Fruit fly (Drosophila melanogaster) whole organism, embryonic: ENCODE results near the gene lgs.

ENCODE experiments used
- BEAF-32 ChIP-seq: fragments of 200-800 bp; sonication (Bioruptor generic); optimal IDR thresholded peaks from 3 replicates; lab custom pipeline; 2017; ENCODE audit warnings: missing biosample characterization, missing genetic modification characterization, mild to moderate bottlenecking, moderate library complexity, missing genetic modification reagents
- Bgb ChIP-seq: fragments of 200-800 bp; sonication (Bioruptor generic); IDR thresholded peaks from 2 replicates; pipeline ENCODE4 v1.3.6; 2022; ENCODE audit warnings: missing biosample characterization, missing genetic modification characterization; ENCODE audit not compliant: partially characterized antibody
- CG12659 ChIP-seq: fragments of 200-800 bp; sonication (Bioruptor generic); optimal IDR thresholded peaks from 3 replicates; lab custom pipeline; 2017; ENCODE audit warnings: mild to moderate bottlenecking, missing biosample characterization, missing genetic modification reagents, missing genetic modification characterization
- CG17186 ChIP-seq: fragments of 200-800 bp; sonication (Bioruptor generic); optimal IDR thresholded peaks from 3 replicates; lab custom pipeline; 2017; ENCODE audit warnings: missing biosample characterization, missing genetic modification reagents, missing genetic modification characterization
- CG2116 ChIP-seq: fragments of 200-800 bp; sonication (Bioruptor generic); optimal IDR thresholded peaks from 3 replicates; lab custom pipeline; 2018; ENCODE audit warnings: missing biosample characterization, mild to moderate bottlenecking, missing genetic modification characterization
- CG2875 ChIP-seq: fragments of 200-800 bp; sonication (Bioruptor generic); optimal IDR thresholded peaks from 2 replicates; lab custom pipeline; 2017; ENCODE audit warnings: missing biosample characterization, mild to moderate bottlenecking, missing genetic modification characterization, missing genetic modification reagents
- CG3995 ChIP-seq: fragments of 200-800 bp; sonication (Bioruptor generic); optimal IDR thresholded peaks from 3 replicates; lab custom pipeline; 2016; ENCODE audit warnings: missing biosample characterization, missing genetic modification characterization
- CG42726 ChIP-seq: fragments of 200-800 bp; sonication (Bioruptor generic); IDR thresholded peaks from 2 replicates; pipeline ENCODE4 v1.3.6; 2022; ENCODE audit warnings: missing biosample characterization, missing genetic modification characterization; ENCODE audit not compliant: partially characterized antibody
- CG4617 ChIP-seq: fragments of 200-800 bp; sonication (Bioruptor generic); optimal IDR thresholded peaks from 3 replicates; lab custom pipeline; 2016; ENCODE audit warnings: missing biosample characterization, missing genetic modification characterization, borderline replicate concordance
- CG6791 ChIP-seq: fragments of 200-800 bp; sonication (Bioruptor generic); IDR thresholded peaks from 3 replicates; pipeline ENCODE4 v1.3.6; 2022; ENCODE audit warnings: missing biosample characterization, missing genetic modification characterization; ENCODE audit not compliant: partially characterized antibody
- CG7987 ChIP-seq: fragments of 200-800 bp; sonication (Bioruptor generic); optimal IDR thresholded peaks from 2 replicates; lab custom pipeline; 2018; ENCODE audit warnings: missing biosample characterization, mild to moderate bottlenecking, missing genetic modification characterization, moderate library complexity
- Dll ChIP-seq: fragments of 200-800 bp; sonication (Bioruptor generic); IDR thresholded peaks from 4 replicates; pipeline ENCODE4 v1.3.6; 2022; ENCODE audit warnings: missing biosample characterization, missing genetic modification characterization; ENCODE audit not compliant: partially characterized antibody
- Dp ChIP-seq: fragments of 200-800 bp; sonication (Bioruptor generic); optimal IDR thresholded peaks from 2 replicates; lab custom pipeline; 2018; ENCODE audit warnings: missing biosample characterization, mild to moderate bottlenecking, missing genetic modification characterization, moderate library complexity
- Dref ChIP-seq: fragments of 200-800 bp; sonication (Bioruptor generic); IDR thresholded peaks from 2 replicates; pipeline ENCODE4 v1.3.6; 2022; ENCODE audit warnings: missing biosample characterization, missing genetic modification characterization
- E2f2 ChIP-seq: fragments of 200-800 bp; sonication (Bioruptor generic); IDR thresholded peaks from 2 replicates; pipeline ENCODE4 v1.3.6; 2022; ENCODE audit warnings: missing biosample characterization, missing genetic modification characterization
- Ets97D ChIP-seq: fragments of 200-800 bp; sonication (Bioruptor generic); optimal IDR thresholded peaks from 3 replicates; lab custom pipeline; 2016; ENCODE audit warnings: missing biosample characterization, missing genetic modification characterization
- Fer3 ChIP-seq: fragments of 200-800 bp; sonication (Bioruptor generic); optimal IDR thresholded peaks from 2 replicates; lab custom pipeline; 2018; ENCODE audit warnings: missing biosample characterization, mild to moderate bottlenecking, missing genetic modification characterization, moderate library complexity
- H2.0 ChIP-seq: fragments of 200-800 bp; sonication (Bioruptor generic); IDR thresholded peaks from 2 replicates; pipeline ENCODE4 v1.3.6; 2022; ENCODE audit warnings: missing biosample characterization, missing genetic modification characterization
- HLH3B ChIP-seq: fragments of 200-800 bp; sonication (Bioruptor generic); IDR thresholded peaks from 2 replicates; pipeline ENCODE4 v1.3.6; 2022; ENCODE audit warnings: missing biosample characterization, missing genetic modification characterization
- HLH4C ChIP-seq: fragments of 200-800 bp; sonication (Bioruptor generic); IDR thresholded peaks from 3 replicates; pipeline ENCODE4 v1.3.6; 2022; ENCODE audit warnings: missing biosample characterization, missing genetic modification characterization; ENCODE audit not compliant: partially characterized antibody
- MBD-R2 ChIP-seq: fragments of 200-800 bp; sonication (Bioruptor generic); IDR thresholded peaks from 2 replicates; pipeline ENCODE4 v1.3.6; 2022; ENCODE audit warnings: missing biosample characterization, missing genetic modification characterization
- Myb ChIP-seq: fragments of 200-800 bp; sonication (Bioruptor generic); optimal IDR thresholded peaks from 2 replicates; lab custom pipeline; 2016; ENCODE audit warnings: missing biosample characterization, missing genetic modification characterization
- Opbp ChIP-seq: fragments of 200-800 bp; sonication (Bioruptor generic); IDR thresholded peaks from 3 replicates; pipeline ENCODE4 v1.3.6; 2022; ENCODE audit warnings: missing biosample characterization, missing genetic modification characterization; ENCODE audit not compliant: partially characterized antibody
- Sox102F ChIP-seq: fragments of 200-800 bp; sonication (Bioruptor generic); optimal IDR thresholded peaks from 2 replicates; lab custom pipeline; 2018; ENCODE audit warnings: missing biosample characterization, mild to moderate bottlenecking, missing genetic modification characterization, moderate library complexity
- ap ChIP-seq: fragments of 200-800 bp; sonication (Bioruptor generic); IDR thresholded peaks from 2 replicates; pipeline ENCODE4 v1.3.6; 2022; ENCODE audit warnings: missing biosample characterization, missing genetic modification characterization
- ato ChIP-seq: fragments of 200-800 bp; sonication (Bioruptor generic); IDR thresholded peaks from 2 replicates; pipeline ENCODE4 v1.3.6; 2022; ENCODE audit warnings: missing biosample characterization, missing genetic modification characterization; ENCODE audit not compliant: partially characterized antibody
- bbx ChIP-seq: fragments of 200-800 bp; sonication (Bioruptor generic); IDR thresholded peaks from 2 replicates; pipeline ENCODE4 v1.3.6; 2022; ENCODE audit warnings: missing biosample characterization, missing genetic modification characterization; ENCODE audit not compliant: partially characterized antibody
- gfzf ChIP-seq: fragments of 200-800 bp; sonication (Bioruptor generic); optimal IDR thresholded peaks from 2 replicates; lab custom pipeline; 2016; ENCODE audit warnings: missing biosample characterization, mild to moderate bottlenecking, missing genetic modification characterization, moderate library complexity
- hb ChIP-seq: fragments of 200-800 bp; sonication (Bioruptor generic); IDR thresholded peaks from 3 replicates; pipeline ENCODE4 v1.3.6; 2022; ENCODE audit warnings: missing biosample characterization, missing genetic modification characterization; ENCODE audit not compliant: partially characterized antibody
- kni ChIP-seq: fragments of 200-800 bp; sonication (Bioruptor generic); optimal IDR thresholded peaks from 3 replicates; lab custom pipeline; 2017; ENCODE audit warnings: mild to moderate bottlenecking, missing biosample characterization, missing genetic modification reagents, missing genetic modification characterization
- knrl ChIP-seq: fragments of 200-800 bp; sonication (Bioruptor generic); IDR thresholded peaks from 3 replicates; pipeline ENCODE4 v1.3.6; 2022; ENCODE audit warnings: missing biosample characterization, missing genetic modification characterization; ENCODE audit not compliant: partially characterized antibody
- nerfin-2 ChIP-seq: fragments of 200-800 bp; sonication (Bioruptor generic); IDR thresholded peaks from 2 replicates; pipeline ENCODE4 v1.3.6; 2022; ENCODE audit warnings: missing biosample characterization, missing genetic modification characterization; ENCODE audit not compliant: partially characterized antibody
- rib ChIP-seq: fragments of 200-800 bp; sonication (Bioruptor generic); IDR thresholded peaks from 2 replicates; pipeline ENCODE4 v1.3.6; 2022; ENCODE audit warnings: missing biosample characterization, missing genetic modification characterization
- sna ChIP-seq: fragments of 200-800 bp; sonication (Bioruptor generic); IDR thresholded peaks from 2 replicates; pipeline ENCODE4 v1.3.6; 2022; ENCODE audit warnings: missing biosample characterization, missing genetic modification characterization; ENCODE audit not compliant: partially characterized antibody
- tio ChIP-seq: fragments of 200-800 bp; sonication (Bioruptor generic); optimal IDR thresholded peaks from 2 replicates; lab custom pipeline; 2017; ENCODE audit warnings: missing biosample characterization, missing genetic modification characterization, inconsistent platforms
- tna ChIP-seq: fragments of 200-800 bp; sonication (Bioruptor generic); IDR thresholded peaks from 2 replicates; pipeline ENCODE4 v1.3.6; 2022; ENCODE audit warnings: missing biosample characterization, missing genetic modification characterization; ENCODE audit not compliant: partially characterized antibody
- toy ChIP-seq: fragments of 200-800 bp; sonication (Bioruptor generic); IDR thresholded peaks from 2 replicates; pipeline ENCODE4 v1.3.6; 2022; ENCODE audit warnings: missing biosample characterization, missing genetic modification characterization
- vnd ChIP-seq: fragments of 200-800 bp; sonication (Bioruptor generic); IDR thresholded peaks from 3 replicates; pipeline ENCODE4 v1.3.6; 2022; ENCODE audit warnings: missing biosample characterization, missing genetic modification characterization; ENCODE audit not compliant: partially characterized antibody
- zen ChIP-seq: fragments of 200-800 bp; sonication (Bioruptor generic); optimal IDR thresholded peaks from 3 replicates; lab custom pipeline; 2018; ENCODE audit warnings: missing biosample characterization, mild to moderate bottlenecking, missing genetic modification characterization, moderate library complexity

The lgs gene

dm6 chr4:481739-482138, 38.0 kb upstream of the lgs start (continued):
- TF ChIP-seq knrl, result peak; percentile 73
- peak; percentile 37 for TF ChIP-seq CG2116 (GFP tag; lab: Kevin White, UChicago)
- peak; percentile 5 for TF ChIP-seq Myb (GFP tag; lab: Kevin White, UChicago)
- TF ChIP-seq Sox102F, result no peak
- TF ChIP-seq ato (GFP tag; lab: Robert Waterston, UW), result peak; percentile 81; the same call in 1 of the 2 replicates
- peak; percentile 71 for TF ChIP-seq CG4617
- TF ChIP-seq CG12659 (GFP tag; lab: Kevin White, UChicago), result peak; percentile 11
- TF ChIP-seq CG3995 (GFP tag; lab: Kevin White, UChicago), result peak; percentile 9
- no peak for TF ChIP-seq CG7987 (GFP tag; lab: Kevin White, UChicago)
- peak; percentile 72 for TF ChIP-seq HLH4C (GFP tag; lab: Robert Waterston, UW)
- TF ChIP-seq Ets97D (GFP tag; lab: Kevin White, UChicago), result no peak
- TF ChIP-seq CG42726 (GFP tag; lab: Robert Waterston, UW), result peak; percentile 70; the same call in 1 of the 2 replicates
- TF ChIP-seq bbx (GFP tag; lab: Robert Waterston, UW), result peak; percentile 79; the same call in 1 of the 2 replicates
- 0 out of 3 replicates have a peak, but pooled peaks have one; percentile 31 for TF ChIP-seq hb (GFP tag; lab: Robert Waterston, UW)
- TF ChIP-seq rib, result no peak
- peak; percentile 4 for TF ChIP-seq CG17186 (GFP tag; lab: Kevin White, UChicago)
- no peak for TF ChIP-seq HLH3B (GFP tag; lab: Robert Waterston, UW)
- no peak for TF ChIP-seq kni (GFP tag; lab: Kevin White, UChicago)
- peak; percentile 71 for TF ChIP-seq Dll (GFP tag; lab: Robert Waterston, UW)
- no peak for TF ChIP-seq tio
- TF ChIP-seq Dref (GFP tag; lab: Robert Waterston, UW), result peak; percentile 77
- peak; percentile 83 for TF ChIP-seq CG6791
- TF ChIP-seq vnd (GFP tag; lab: Robert Waterston, UW), result peak; percentile 57; the same call in 1 of the 3 replicates
- TF ChIP-seq Fer3 (tag; lab: Kevin White, UChicago), result no peak
- peak; percentile 39; the same call in 1 of the 2 replicates for TF ChIP-seq E2f2 (GFP tag; lab: Robert Waterston, UW)
- no peak for TF ChIP-seq ap
- peak; percentile 10 for TF ChIP-seq Dp (GFP tag; lab: Kevin White, UChicago)
- peak; percentile 74 for TF ChIP-seq Bgb (GFP tag; lab: Robert Waterston, UW)
- peak; percentile 28; the same call in 1 of the 2 replicates for TF ChIP-seq MBD-R2 (GFP tag; lab: Robert Waterston, UW)
- TF ChIP-seq toy (GFP tag; lab: Robert Waterston, UW), result no peak
- peak; percentile 33 for TF ChIP-seq gfzf
- peak; percentile 73 for TF ChIP-seq BEAF-32 (GFP tag; lab: Kevin White, UChicago)
- peak; percentile 66 for TF ChIP-seq tna (GFP tag; lab: Robert Waterston, UW)
- peak; percentile 59; the same call in 1 of the 2 replicates for TF ChIP-seq nerfin-2 (GFP tag; lab: Robert Waterston, UW)
- no peak for TF ChIP-seq CG2875 (GFP tag; lab: Kevin White, UChicago)
- TF ChIP-seq H2.0 (GFP tag; lab: Robert Waterston, UW), result no peak
- 0 out of 2 replicates have a peak, but pooled peaks have one; percentile 34 for TF ChIP-seq sna (GFP tag; lab: Robert Waterston, UW)
- no peak for TF ChIP-seq zen (tag; lab: Kevin White, UChicago)
- TF ChIP-seq Opbp (GFP tag; lab: Robert Waterston, UW), result peak; percentile 80; the same call in 2 of the 3 replicates
